Worm (Caenorhabditis elegans): ENCODE data around the gene T11F9.21.

T11F9.21 gene

DNA sequence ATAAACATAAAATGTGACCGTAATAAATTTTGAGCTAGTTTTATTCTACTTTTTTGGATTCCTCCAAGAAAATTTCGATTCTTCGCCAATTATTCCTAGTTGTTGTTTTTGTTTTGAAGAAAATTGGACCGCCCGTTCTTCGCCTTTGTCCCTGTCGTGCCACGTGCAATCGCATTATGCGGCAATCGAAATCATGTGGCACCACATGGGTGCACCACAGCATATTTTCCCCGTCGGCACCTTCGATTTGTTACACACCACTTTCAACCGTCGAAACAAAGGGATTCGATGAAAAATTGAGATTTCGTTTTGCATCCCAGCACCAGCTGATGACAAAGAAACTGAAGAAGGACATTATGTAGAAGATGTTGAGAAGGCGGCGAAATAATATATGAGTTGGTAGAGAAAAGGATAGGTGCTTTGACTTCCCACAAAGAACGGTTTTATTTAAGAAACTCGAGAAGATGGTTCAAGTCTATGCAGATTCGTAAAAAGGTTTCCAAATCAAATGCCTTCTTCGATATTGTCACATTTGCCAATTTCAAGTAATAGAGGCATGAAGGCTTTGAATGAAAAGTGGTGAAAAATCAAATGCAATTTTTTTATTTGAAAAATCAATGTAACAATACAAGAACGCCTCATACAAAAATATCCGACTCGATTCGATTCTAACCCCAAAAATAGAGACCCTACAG is 36.2 kb downstream of the T11F9.21 start:
- TF ChIP-seq repo-1 (tag; optimal IDR thresholded peaks at IDR 0.05) (no peak), sptf-2 (GFP tag; optimal IDR thresholded peaks at IDR 0.05) (no peak), ZK185.1 (tag; optimal IDR thresholded peaks at IDR 0.05; ENCODE audit: poor library complexity, severe bottlenecking) (no peak), attf-3 (GFP tag; conservative IDR thresholded peaks at IDR 0.05) (no peak), ceh-58 (GFP tag; IDR thresholded peaks at IDR 0.05) (no peak), ztf-28 (GFP tag; IDR thresholded peaks at IDR 0.05) (no peak), snpc-4 (GFP tag; optimal IDR thresholded peaks at IDR 0.05) (no peak), snpc-4 (tag; optimal IDR thresholded peaks at IDR 0.05) (no peak), let-526 (GFP tag; IDR thresholded peaks at IDR 0.05) (no peak), T07F8.4 (tag; optimal IDR thresholded peaks at IDR 0.05) (no peak), mxl-1 (tag; optimal IDR thresholded peaks at IDR 0.05) (no peak), tlf-1 (GFP tag; optimal IDR thresholded peaks at IDR 0.05) (no peak), rpc-1 (optimal IDR thresholded peaks at IDR 0.05) (no peak), rpc-1 (tag; optimal IDR thresholded peaks at IDR 0.05) (no peak), attf-5 (GFP tag; optimal IDR thresholded peaks at IDR 0.05) (no peak), egl-44 (GFP tag; IDR thresholded peaks at IDR 0.05) (no peak)

DNA sequence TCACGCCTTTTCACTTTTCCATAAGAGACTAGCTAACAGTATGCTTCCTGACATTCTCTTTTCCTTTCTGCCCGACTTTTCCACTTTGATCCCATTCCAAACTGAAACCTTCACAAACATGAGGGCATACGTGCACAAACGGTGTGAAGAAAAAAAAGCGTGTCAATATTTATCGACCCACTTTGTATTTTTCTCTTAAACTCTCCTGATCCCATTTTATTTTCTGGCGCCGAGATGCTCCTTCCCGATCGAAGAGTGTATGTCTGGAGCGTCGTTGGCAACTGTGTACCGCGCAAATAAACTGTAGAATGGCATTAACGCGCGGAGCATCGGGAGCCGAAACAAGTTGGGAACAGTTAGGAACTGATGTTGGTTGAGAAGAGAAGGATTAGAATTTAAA is 37.0 kb downstream of the T11F9.21 start:
- TF ChIP-seq hlh-26 (GFP tag; conservative IDR thresholded peaks at IDR 0.05) (no peak), sptf-2 (GFP tag; optimal IDR thresholded peaks at IDR 0.05) (no peak), efl-1 (GFP tag; optimal IDR thresholded peaks at IDR 0.05) (no peak), nfya-1 (tag; optimal IDR thresholded peaks at IDR 0.05; ENCODE audit: borderline replicate concordance, insufficient read depth) (no peak), F10E7.11 (tag; optimal IDR thresholded peaks at IDR 0.05) (no peak), ceh-91 (GFP tag; IDR thresholded peaks at IDR 0.05) (no peak), F57A8.1 (GFP tag; optimal IDR thresholded peaks at IDR 0.05) (no peak), aptf-3 (GFP tag; IDR thresholded peaks at IDR 0.05) (no peak), madf-3 (GFP tag; IDR thresholded peaks at IDR 0.05) (no peak), B0261.1 (tag; optimal IDR thresholded peaks at IDR 0.05) (no peak), mel-28 (tag; optimal IDR thresholded peaks at IDR 0.05; ENCODE audit: borderline replicate concordance) (no peak), sea-2 (GFP tag; IDR thresholded peaks at IDR 0.05) (no peak), lsl-1 (GFP tag; optimal IDR thresholded peaks at IDR 0.05) (no peak), bed-1 (GFP tag; IDR thresholded peaks at IDR 0.05) (no peak), hlh-12 (tag; optimal IDR thresholded peaks at IDR 0.05) (no peak), Y67H2A.10 (GFP tag; conservative IDR thresholded peaks at IDR 0.05) (no peak), ceh-58 (GFP tag; IDR thresholded peaks at IDR 0.05) (no peak), F23B12.7 (tag; optimal IDR thresholded peaks at IDR 0.05; ENCODE audit: insufficient read depth) (no peak), egrh-3 (GFP tag; IDR thresholded peaks at IDR 0.05) (no peak)

DNA sequence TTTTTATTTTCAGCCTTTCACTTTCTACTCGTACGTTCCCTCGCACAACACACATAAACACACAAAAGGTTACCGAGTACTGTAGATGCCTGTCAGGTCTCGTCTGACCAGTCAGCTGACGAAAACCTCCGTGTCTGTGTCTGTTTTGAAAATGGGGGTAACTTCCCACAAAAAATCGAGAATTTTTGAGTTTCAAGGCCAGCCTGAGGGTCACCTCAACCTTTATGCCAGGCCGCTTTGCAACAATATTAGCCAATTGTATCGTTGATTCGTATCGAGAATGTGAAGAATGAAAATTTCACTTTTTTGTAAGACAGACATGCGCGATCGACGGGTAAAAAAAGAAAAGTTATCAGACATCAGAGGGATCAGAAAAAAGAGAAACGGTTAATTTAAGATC is 38.5 kb downstream of the T11F9.21 start:
- TF ChIP-seq F52B5.7 (tag; optimal IDR thresholded peaks at IDR 0.05) (no peak), hrde-1 (tag; optimal IDR thresholded peaks at IDR 0.05; ENCODE audit: borderline replicate concordance) (no peak), ceh-79 (tag; optimal IDR thresholded peaks at IDR 0.05) (no peak), lin-40 (tag; optimal IDR thresholded peaks at IDR 0.05) (peak; percentile 56), ccch-3 (GFP tag; optimal IDR thresholded peaks at IDR 0.05) (no peak), mcd-1 (GFP tag; IDR thresholded peaks at IDR 0.05) (no peak), hmg-1.2 (GFP tag; IDR thresholded peaks at IDR 0.05) (no peak), nhr-90 (tag; optimal IDR thresholded peaks at IDR 0.05) (no peak), unc-62 (GFP tag; optimal IDR thresholded peaks at IDR 0.05) (no peak), T26A5.8 (tag; optimal IDR thresholded peaks at IDR 0.05) (no peak), ceh-27 (GFP tag; optimal IDR thresholded peaks at IDR 0.05) (peak; percentile 68), lin-26 (GFP tag; IDR thresholded peaks at IDR 0.05) (no peak), nhr-27 (tag; optimal IDR thresholded peaks at IDR 0.05) (no peak), ztf-18 (tag; optimal IDR thresholded peaks at IDR 0.05) (no peak), snpc-1.3 (tag; optimal IDR thresholded peaks at IDR 0.05; ENCODE audit: insufficient read depth) (no peak)
